Fruit fly (Drosophila melanogaster) whole organism, embryonic: ENCODE data around the gene Gycalpha99B.

Experiments
- Aef1 ChIP-seq: fragments of 200-800 bp; sonication (Bioruptor generic); IDR thresholded peaks from 3 replicates; pipeline ENCODE4 v1.3.6; 2022; ENCODE audit warnings: missing biosample characterization, missing genetic modification characterization
- Atf-2 ChIP-seq: fragments of 200-800 bp; sonication (Bioruptor generic); optimal IDR thresholded peaks from 2 replicates; lab custom pipeline; 2016; ENCODE audit warnings: missing biosample characterization, missing genetic modification characterization
- CG10321 ChIP-seq: fragments of 200-800 bp; sonication (Bioruptor generic); IDR thresholded peaks from 2 replicates; pipeline ENCODE4 v1.3.6; 2022; ENCODE audit warnings: missing biosample characterization, missing genetic modification characterization
- CG10543 ChIP-seq: fragments of 200-800 bp; sonication (Bioruptor generic); optimal IDR thresholded peaks from 3 replicates; lab custom pipeline; 2017; ENCODE audit warnings: missing biosample characterization, mild to moderate bottlenecking, missing genetic modification characterization, moderate library complexity
- CG10654 ChIP-seq: fragments of 200-800 bp; sonication (Bioruptor generic); optimal IDR thresholded peaks from 2 replicates; lab custom pipeline; 2016; ENCODE audit warnings: missing biosample characterization, missing genetic modification characterization
- CG11093 ChIP-seq: fragments of 200-800 bp; sonication (Bioruptor generic); IDR thresholded peaks from 3 replicates; pipeline ENCODE4 v1.3.6; 2022; ENCODE audit warnings: missing biosample characterization, missing genetic modification characterization
- CG1233 ChIP-seq: fragments of 200-800 bp; sonication (Bioruptor generic); optimal IDR thresholded peaks from 4 replicates; lab custom pipeline; 2018; ENCODE audit warnings: missing biosample characterization, mild to moderate bottlenecking, missing genetic modification characterization
- CG12659 ChIP-seq: fragments of 200-800 bp; sonication (Bioruptor generic); optimal IDR thresholded peaks from 3 replicates; lab custom pipeline; 2017; ENCODE audit warnings: mild to moderate bottlenecking, missing biosample characterization, missing genetic modification reagents, missing genetic modification characterization
- CG14667 ChIP-seq: fragments of 200-800 bp; sonication (Bioruptor generic); IDR thresholded peaks from 2 replicates; pipeline ENCODE4 v1.3.6; 2022; ENCODE audit warnings: missing biosample characterization, missing genetic modification characterization
- CG14860 ChIP-seq: fragments of 200-800 bp; sonication (Bioruptor generic); IDR thresholded peaks from 3 replicates; pipeline ENCODE4 v1.3.6; 2022; ENCODE audit warnings: missing biosample characterization, missing genetic modification characterization; ENCODE audit not compliant: partially characterized antibody
- CG15269 ChIP-seq: fragments of 200-800 bp; sonication (Bioruptor generic); optimal IDR thresholded peaks from 2 replicates; lab custom pipeline; 2018; ENCODE audit warnings: missing biosample characterization, mild to moderate bottlenecking, missing genetic modification characterization, moderate library complexity
- CG16813 ChIP-seq: fragments of 200-800 bp; sonication (Bioruptor generic); IDR thresholded peaks from 3 replicates; pipeline ENCODE4 v1.3.6; 2022; ENCODE audit warnings: missing biosample characterization, missing genetic modification characterization; ENCODE audit not compliant: partially characterized antibody
- CG18262 ChIP-seq: fragments of 200-800 bp; optimal IDR thresholded peaks from 3 replicates; lab custom pipeline; 2019; ENCODE audit warnings: missing biosample characterization, mild to moderate bottlenecking, missing genetic modification characterization, moderate library complexity
- CG34376 ChIP-seq: fragments of 200-800 bp; sonication (Bioruptor generic); optimal IDR thresholded peaks from 2 replicates; lab custom pipeline; 2018; ENCODE audit warnings: missing biosample characterization, mild to moderate bottlenecking, missing genetic modification characterization
- CG7372 ChIP-seq: fragments of 200-800 bp; sonication (Bioruptor generic); IDR thresholded peaks from 2 replicates; pipeline ENCODE4 v1.3.6; 2022; ENCODE audit warnings: missing biosample characterization, missing genetic modification characterization
- CG7987 ChIP-seq: fragments of 200-800 bp; sonication (Bioruptor generic); optimal IDR thresholded peaks from 2 replicates; lab custom pipeline; 2018; ENCODE audit warnings: missing biosample characterization, mild to moderate bottlenecking, missing genetic modification characterization, moderate library complexity
- Doc2 ChIP-seq: fragments of 200-800 bp; sonication (Bioruptor generic); IDR thresholded peaks from 2 replicates; pipeline ENCODE4 v1.3.6; 2022; ENCODE audit warnings: missing biosample characterization, missing genetic modification characterization
- E2f1 ChIP-seq: fragments of 200-800 bp; sonication (Bioruptor generic); IDR thresholded peaks from 2 replicates; pipeline ENCODE4 v1.3.6; 2022; ENCODE audit warnings: missing biosample characterization, missing genetic modification characterization
- ERR ChIP-seq: fragments of 200-800 bp; sonication (Bioruptor generic); optimal IDR thresholded peaks from 2 replicates; lab custom pipeline; 2016; ENCODE audit warnings: missing biosample characterization, missing genetic modification characterization
- H15 ChIP-seq: fragments of 200-800 bp; sonication (Bioruptor generic); IDR thresholded peaks from 3 replicates; pipeline ENCODE4 v1.3.6; 2022; ENCODE audit warnings: missing biosample characterization, missing genetic modification characterization
- HmgZ ChIP-seq: fragments of 200-800 bp; sonication (Bioruptor generic); optimal IDR thresholded peaks from 2 replicates; lab custom pipeline; 2018; ENCODE audit warnings: missing biosample characterization, mild to moderate bottlenecking, missing genetic modification characterization
- MBD-R2 ChIP-seq: fragments of 200-800 bp; sonication (Bioruptor generic); IDR thresholded peaks from 2 replicates; pipeline ENCODE4 v1.3.6; 2022; ENCODE audit warnings: missing biosample characterization, missing genetic modification characterization
- Nf-YA ChIP-seq: fragments of 200-800 bp; sonication (Bioruptor generic); IDR thresholded peaks from 2 replicates; pipeline ENCODE4 v1.3.6; 2022; ENCODE audit warnings: missing biosample characterization, missing genetic modification characterization
- Nf-YC ChIP-seq: fragments of 200-800 bp; optimal IDR thresholded peaks from 3 replicates; lab custom pipeline; 2019; ENCODE audit warnings: missing biosample characterization, mild to moderate bottlenecking, missing genetic modification characterization, moderate library complexity
- Poxn ChIP-seq: fragments of 200-800 bp; sonication (Bioruptor generic); IDR thresholded peaks from 2 replicates; pipeline ENCODE4 v1.3.6; 2022; ENCODE audit warnings: missing biosample characterization, missing genetic modification characterization
- Rx ChIP-seq: fragments of 200-800 bp; sonication (Bioruptor generic); IDR thresholded peaks from 2 replicates; pipeline ENCODE4 v1.3.6; 2022; ENCODE audit warnings: missing biosample characterization, missing genetic modification characterization
- Scr ChIP-seq: fragments of 200-800 bp; sonication (Bioruptor generic); IDR thresholded peaks from 2 replicates; pipeline ENCODE4 v1.3.6; 2022; ENCODE audit warnings: missing biosample characterization, missing genetic modification characterization; ENCODE audit not compliant: partially characterized antibody
- TFAM ChIP-seq: fragments of 200-800 bp; sonication (Bioruptor generic); optimal IDR thresholded peaks from 2 replicates; lab custom pipeline; 2017; ENCODE audit warnings: missing biosample characterization, missing genetic modification characterization, inconsistent platforms
- Xrp1 ChIP-seq: fragments of 200-800 bp; sonication (Bioruptor generic); IDR thresholded peaks from 2 replicates; pipeline ENCODE4 v1.3.6; 2022; ENCODE audit warnings: missing biosample characterization, missing genetic modification characterization
- bbx ChIP-seq: fragments of 200-800 bp; sonication (Bioruptor generic); IDR thresholded peaks from 2 replicates; pipeline ENCODE4 v1.3.6; 2022; ENCODE audit warnings: missing biosample characterization, missing genetic modification characterization; ENCODE audit not compliant: partially characterized antibody
- bcd ChIP-seq: fragments of 200-800 bp; sonication (Bioruptor generic); optimal IDR thresholded peaks from 2 replicates; lab custom pipeline; 2017; ENCODE audit warnings: missing biosample characterization, mild to moderate bottlenecking, missing genetic modification characterization
- bowl ChIP-seq: fragments of 200-800 bp; sonication (Bioruptor generic); IDR thresholded peaks from 2 replicates; pipeline ENCODE4 v1.3.6; 2022; ENCODE audit warnings: missing biosample characterization, missing genetic modification characterization
- br ChIP-seq: fragments of >200 bp; optimal IDR thresholded peaks from 2 replicates; lab custom pipeline; 2017
- ci ChIP-seq: fragments of 200-800 bp; sonication (Bioruptor generic); IDR thresholded peaks from 3 replicates; pipeline ENCODE4 v1.3.6; 2022; ENCODE audit warnings: missing biosample characterization, missing genetic modification characterization
- ems ChIP-seq: fragments of 200-800 bp; sonication (Bioruptor generic); optimal IDR thresholded peaks from 3 replicates; lab custom pipeline; 2016; ENCODE audit warnings: missing biosample characterization, missing genetic modification characterization
- fd3F ChIP-seq: fragments of 200-800 bp; sonication (Bioruptor generic); optimal IDR thresholded peaks from 2 replicates; lab custom pipeline; 2018; ENCODE audit warnings: missing biosample characterization, mild to moderate bottlenecking, missing genetic modification characterization, moderate library complexity
- gt ChIP-seq: fragments of 200-800 bp; sonication (Bioruptor generic); IDR thresholded peaks from 2 replicates; pipeline ENCODE4 v1.3.6; 2022; ENCODE audit warnings: missing biosample characterization, missing genetic modification characterization
- ham ChIP-seq: fragments of 200-800 bp; sonication (Bioruptor generic); IDR thresholded peaks from 2 replicates; pipeline ENCODE4 v1.3.6; 2022; ENCODE audit warnings: missing biosample characterization, missing genetic modification characterization
- hb ChIP-seq: fragments of 200-800 bp; sonication (Bioruptor generic); IDR thresholded peaks from 3 replicates; pipeline ENCODE4 v1.3.6; 2022; ENCODE audit warnings: missing biosample characterization, missing genetic modification characterization; ENCODE audit not compliant: partially characterized antibody
- kay ChIP-seq: fragments of 200-800 bp; sonication (Bioruptor generic); optimal IDR thresholded peaks from 2 replicates; lab custom pipeline; 2016; ENCODE audit warnings: missing biosample characterization, missing genetic modification characterization
- luna ChIP-seq: fragments of 200-800 bp; sonication (Bioruptor generic); optimal IDR thresholded peaks from 2 replicates; lab custom pipeline; 2016; ENCODE audit warnings: missing biosample characterization, missing genetic modification characterization
- mam ChIP-seq: fragments of 200-800 bp; sonication (Bioruptor generic); optimal IDR thresholded peaks from 3 replicates; lab custom pipeline; 2016; ENCODE audit warnings: missing biosample characterization, missing genetic modification characterization
- nmo ChIP-seq: fragments of 200-800 bp; sonication (Bioruptor generic); optimal IDR thresholded peaks from 2 replicates; lab custom pipeline; 2018; ENCODE audit warnings: missing biosample characterization, mild to moderate bottlenecking, missing genetic modification characterization, moderate library complexity
- oc ChIP-seq: fragments of 200-800 bp; sonication (Bioruptor generic); optimal IDR thresholded peaks from 2 replicates; lab custom pipeline; 2018; ENCODE audit warnings: missing biosample characterization, mild to moderate bottlenecking, missing genetic modification characterization, moderate library complexity
- pnt ChIP-seq: fragments of 200-800 bp; sonication (Bioruptor generic); optimal IDR thresholded peaks from 3 replicates; lab custom pipeline; 2016; ENCODE audit warnings: missing biosample characterization, missing genetic modification characterization
- psq ChIP-seq: fragments of 200-800 bp; sonication (Bioruptor generic); optimal IDR thresholded peaks from 2 replicates; lab custom pipeline; 2017; ENCODE audit warnings: missing biosample characterization, missing genetic modification characterization
- seq ChIP-seq: fragments of 200-800 bp; sonication (Bioruptor generic); IDR thresholded peaks from 2 replicates; pipeline ENCODE4 v1.3.6; 2022; ENCODE audit warnings: missing biosample characterization, missing genetic modification characterization
- sim ChIP-seq: fragments of 200-800 bp; sonication (Bioruptor generic); IDR thresholded peaks from 2 replicates; pipeline ENCODE4 v1.3.6; 2022; ENCODE audit warnings: missing biosample characterization, missing genetic modification characterization
- sima ChIP-seq: fragments of 200-800 bp; sonication (Bioruptor generic); optimal IDR thresholded peaks from 2 replicates; lab custom pipeline; 2016; ENCODE audit warnings: missing biosample characterization, missing genetic modification characterization
- sr ChIP-seq: fragments of 200-800 bp; sonication (Bioruptor generic); IDR thresholded peaks from 3 replicates; pipeline ENCODE4 v1.3.6; 2022; ENCODE audit warnings: missing biosample characterization, missing genetic modification characterization
- ssp ChIP-seq: fragments of 200-800 bp; sonication (Bioruptor generic); IDR thresholded peaks from 2 replicates; pipeline ENCODE4 v1.3.6; 2022; ENCODE audit warnings: missing biosample characterization, missing genetic modification characterization
- vfl ChIP-seq: fragments of 200-800 bp; sonication (Bioruptor generic); optimal IDR thresholded peaks from 2 replicates; lab custom pipeline; 2016; ENCODE audit warnings: missing biosample characterization, missing genetic modification characterization
- yki ChIP-seq: fragments of >200 bp; optimal IDR thresholded peaks from 3 replicates; lab custom pipeline; 2018

The Gycalpha99B gene

DNA sequence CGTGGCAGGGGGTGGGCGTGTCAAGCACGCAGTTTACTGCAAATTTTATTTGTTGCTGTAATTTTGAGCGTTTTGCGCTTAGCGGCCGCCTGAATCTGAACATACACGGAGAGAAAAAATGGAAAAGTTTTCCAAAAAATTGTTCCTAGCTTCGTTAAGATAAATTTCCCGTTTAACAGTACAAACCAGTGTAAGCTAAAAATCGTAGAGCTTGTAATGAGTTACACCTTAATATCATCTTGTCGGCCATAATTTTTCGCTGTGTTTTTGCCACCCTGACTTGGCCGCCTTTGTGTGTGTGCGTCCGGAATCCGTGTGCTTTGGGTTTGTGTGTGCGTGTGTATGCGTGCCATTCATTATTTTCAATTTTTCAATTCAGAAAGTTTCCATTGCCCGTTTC lies 30.8 kb upstream of the Gycalpha99B start (continued):
- TF ChIP-seq Aef1 (GFP tag; lab: Robert Waterston, UW) = peak; percentile 16; the same call in 1 of the 3 replicates
- no peak for TF ChIP-seq fd3F (GFP tag; lab: Kevin White, UChicago)
- no peak for TF ChIP-seq br (lab: Kevin White, UChicago)
- TF ChIP-seq CG14860 = no peak
- peak; percentile 23; the same call in 1 of the 2 replicates for TF ChIP-seq MBD-R2 (GFP tag; lab: Robert Waterston, UW)
- TF ChIP-seq yki (lab: Kevin White, UChicago) = no peak
- TF ChIP-seq Poxn = no peak
- TF ChIP-seq CG1233 (GFP tag; lab: Kevin White, UChicago) = peak; percentile 14
- no peak for TF ChIP-seq psq (GFP tag; lab: Kevin White, UChicago)
- TF ChIP-seq CG10654 (GFP tag; lab: Kevin White, UChicago) = no peak
- no peak for TF ChIP-seq bowl (GFP tag; lab: Robert Waterston, UW)
- TF ChIP-seq Xrp1 (GFP tag; lab: Robert Waterston, UW) = no peak
- TF ChIP-seq ci (GFP tag; lab: Robert Waterston, UW) = peak; percentile 58; the same call in 1 of the 3 replicates
- no peak for TF ChIP-seq CG16813 (GFP tag; lab: Robert Waterston, UW)
- TF ChIP-seq sim = no peak
- TF ChIP-seq Atf-2 (GFP tag; lab: Kevin White, UChicago) = no peak
- TF ChIP-seq CG7987 = no peak
- TF ChIP-seq ERR (GFP tag; lab: Kevin White, UChicago) = no peak
- TF ChIP-seq oc (tag; lab: Kevin White, UChicago) = no peak
- TF ChIP-seq ham = no peak
- no peak for TF ChIP-seq mam (GFP tag; lab: Kevin White, UChicago)
- no peak; the same call in 1 of the 2 replicates for TF ChIP-seq ssp (GFP tag; lab: Robert Waterston, UW)
- no peak for TF ChIP-seq CG10321 (GFP tag; lab: Robert Waterston, UW)
- TF ChIP-seq CG15269 = peak; percentile 36
- TF ChIP-seq kay = no peak
- TF ChIP-seq CG11093 (GFP tag; lab: Robert Waterston, UW) = no peak
- TF ChIP-seq Rx = no peak
- no peak for TF ChIP-seq TFAM (GFP tag; lab: Kevin White, UChicago)
- no peak for TF ChIP-seq ems (GFP tag; lab: Kevin White, UChicago)
- no peak for TF ChIP-seq nmo (GFP tag; lab: Kevin White, UChicago)
- peak; percentile 42 for TF ChIP-seq bcd
- TF ChIP-seq gt (GFP tag; lab: Robert Waterston, UW) = no peak
- TF ChIP-seq Doc2 (GFP tag; lab: Robert Waterston, UW) = no peak
- TF ChIP-seq E2f1 = peak; percentile 29; the same call in 1 of the 2 replicates
- peak; percentile 14 for TF ChIP-seq CG12659
- no peak for TF ChIP-seq CG18262 (tag; lab: Kevin White, UChicago)
- TF ChIP-seq sr (GFP tag; lab: Robert Waterston, UW) = no peak
- TF ChIP-seq CG34376 (GFP tag; lab: Kevin White, UChicago) = peak; percentile 25
- TF ChIP-seq vfl (GFP tag; lab: Kevin White, UChicago) = no peak
- 0 out of 3 replicates have a peak, but pooled peaks have one; percentile 25 for TF ChIP-seq H15 (GFP tag; lab: Robert Waterston, UW)
- TF ChIP-seq seq (GFP tag; lab: Robert Waterston, UW) = peak; percentile 58; the same call in 1 of the 2 replicates
- TF ChIP-seq hb = no peak
- TF ChIP-seq CG7372 (GFP tag; lab: Robert Waterston, UW) = no peak
- TF ChIP-seq Scr (GFP tag; lab: Robert Waterston, UW) = no peak
- TF ChIP-seq CG14667 = 0 out of 2 replicates have a peak, but pooled peaks have one; percentile 4
- peak; percentile 1 for TF ChIP-seq pnt
- TF ChIP-seq Nf-YA = 0 out of 2 replicates have a peak, but pooled peaks have one; percentile 17
- no peak for TF ChIP-seq HmgZ (tag; lab: Kevin White, UChicago)
- TF ChIP-seq sima (GFP tag; lab: Kevin White, UChicago) = no peak
- no peak for TF ChIP-seq luna
- TF ChIP-seq bbx = no peak
- no peak for TF ChIP-seq Nf-YC (tag; lab: Kevin White, UChicago)
- no peak for TF ChIP-seq CG10543 (GFP tag; lab: Kevin White, UChicago)
